Fruit fly (Drosophila melanogaster) whole organism, embryonic: ENCODE data around the gene Vm34Ca.

Source experiments
- Abd-B ChIP-seq: fragments of 200-800 bp; sonication (Bioruptor generic); optimal IDR thresholded peaks from 2 replicates; lab custom pipeline; 2018; ENCODE audit warnings: missing biosample characterization, mild to moderate bottlenecking, missing genetic modification characterization, moderate library complexity
- Antp ChIP-seq: fragments of 200-800 bp; sonication (Bioruptor generic); optimal IDR thresholded peaks from 3 replicates; lab custom pipeline; 2016; ENCODE audit warnings: missing biosample characterization, missing genetic modification characterization
- Atf3 ChIP-seq: fragments of 200-800 bp; sonication (Bioruptor generic); optimal IDR thresholded peaks from 3 replicates; lab custom pipeline; 2016; ENCODE audit warnings: missing biosample characterization, missing genetic modification characterization
- B-H2 ChIP-seq: fragments of 200-800 bp; sonication (Bioruptor generic); optimal IDR thresholded peaks from 2 replicates; lab custom pipeline; 2018; ENCODE audit warnings: missing biosample characterization, mild to moderate bottlenecking, missing genetic modification characterization
- CG10431 ChIP-seq: fragments of 200-800 bp; sonication (Bioruptor generic); optimal IDR thresholded peaks from 3 replicates; lab custom pipeline; 2018; ENCODE audit warnings: missing biosample characterization, mild to moderate bottlenecking, missing genetic modification characterization
- CG10654 ChIP-seq: fragments of 200-800 bp; sonication (Bioruptor generic); optimal IDR thresholded peaks from 2 replicates; lab custom pipeline; 2016; ENCODE audit warnings: missing biosample characterization, missing genetic modification characterization
- CG12071 ChIP-seq: fragments of 200-800 bp; sonication (Bioruptor generic); optimal IDR thresholded peaks from 3 replicates; lab custom pipeline; 2018; ENCODE audit warnings: missing biosample characterization, mild to moderate bottlenecking, missing genetic modification characterization
- CG12104 ChIP-seq: fragments of 200-800 bp; sonication (Bioruptor generic); optimal IDR thresholded peaks from 3 replicates; lab custom pipeline; 2016; ENCODE audit warnings: missing biosample characterization, missing genetic modification characterization
- CG14860 ChIP-seq: fragments of 200-800 bp; sonication (Bioruptor generic); IDR thresholded peaks from 3 replicates; pipeline ENCODE4 v1.3.6; 2022; ENCODE audit warnings: missing biosample characterization, missing genetic modification characterization; ENCODE audit not compliant: partially characterized antibody
- CG15073 ChIP-seq: fragments of 200-800 bp; sonication (Bioruptor generic); optimal IDR thresholded peaks from 2 replicates; lab custom pipeline; 2016; ENCODE audit warnings: missing biosample characterization, missing genetic modification characterization
- CG1647 ChIP-seq: fragments of 200-800 bp; sonication (Bioruptor generic); optimal IDR thresholded peaks from 3 replicates; lab custom pipeline; 2016; ENCODE audit warnings: missing biosample characterization, missing genetic modification characterization
- CG17186 ChIP-seq: fragments of 200-800 bp; sonication (Bioruptor generic); optimal IDR thresholded peaks from 3 replicates; lab custom pipeline; 2017; ENCODE audit warnings: missing biosample characterization, missing genetic modification reagents, missing genetic modification characterization
- CG3065 ChIP-seq: fragments of 200-800 bp; sonication (Bioruptor generic); optimal IDR thresholded peaks from 2 replicates; lab custom pipeline; 2016; ENCODE audit warnings: missing biosample characterization, missing genetic modification characterization
- CG34422 ChIP-seq: fragments of 200-800 bp; sonication (Bioruptor generic); IDR thresholded peaks from 3 replicates; pipeline ENCODE4 v1.3.6; 2022; ENCODE audit warnings: missing biosample characterization, missing genetic modification characterization
- CG4328 ChIP-seq: fragments of 200-800 bp; sonication (Bioruptor generic); optimal IDR thresholded peaks from 3 replicates; lab custom pipeline; 2017; ENCODE audit warnings: missing biosample characterization, missing genetic modification reagents, missing genetic modification characterization
- CG5953 ChIP-seq: fragments of 200-800 bp; sonication (Bioruptor generic); IDR thresholded peaks from 2 replicates; pipeline ENCODE4 v1.3.6; 2022; ENCODE audit warnings: missing biosample characterization, missing genetic modification characterization
- CG6765 ChIP-seq: fragments of 200-800 bp; sonication (Bioruptor generic); optimal IDR thresholded peaks from 3 replicates; lab custom pipeline; 2017; ENCODE audit warnings: missing biosample characterization, mild to moderate bottlenecking, missing genetic modification characterization
- CG7372 ChIP-seq: fragments of 200-800 bp; sonication (Bioruptor generic); IDR thresholded peaks from 2 replicates; pipeline ENCODE4 v1.3.6; 2022; ENCODE audit warnings: missing biosample characterization, missing genetic modification characterization
- CG7745 ChIP-seq: fragments of 200-800 bp; sonication (Bioruptor generic); optimal IDR thresholded peaks from 2 replicates; lab custom pipeline; 2018; ENCODE audit warnings: missing biosample characterization, mild to moderate bottlenecking, missing genetic modification characterization, moderate library complexity
- CG8359 ChIP-seq: fragments of 200-800 bp; sonication (Bioruptor generic); optimal IDR thresholded peaks from 2 replicates; lab custom pipeline; 2017; ENCODE audit warnings: missing biosample characterization, mild to moderate bottlenecking, missing genetic modification characterization, borderline replicate concordance
- Dbx ChIP-seq: fragments of 200-800 bp; sonication (Bioruptor generic); IDR thresholded peaks from 3 replicates; pipeline ENCODE4 v1.3.6; 2022; ENCODE audit warnings: missing biosample characterization, missing genetic modification characterization
- Dfd ChIP-seq, 2 experiments: fragments of >200 bp; optimal IDR thresholded peaks; 2 replicates each; lab custom pipeline; 2017; ENCODE audit warnings: missing biosample characterization in 2 of 2, missing genetic modification characterization in 2 of 2
- Ets97D ChIP-seq: fragments of 200-800 bp; sonication (Bioruptor generic); optimal IDR thresholded peaks from 3 replicates; lab custom pipeline; 2016; ENCODE audit warnings: missing biosample characterization, missing genetic modification characterization
- Hmr ChIP-seq: fragments of 200-800 bp; sonication (Bioruptor generic); optimal IDR thresholded peaks from 3 replicates; lab custom pipeline; 2017; ENCODE audit warnings: mild to moderate bottlenecking, missing biosample characterization, missing genetic modification reagents, missing genetic modification characterization
- Max ChIP-seq: fragments of 200-800 bp; sonication (Bioruptor generic); optimal IDR thresholded peaks from 2 replicates; lab custom pipeline; 2016; ENCODE audit warnings: missing biosample characterization, mild to moderate bottlenecking, missing genetic modification characterization
- Med ChIP-seq: fragments of 200-800 bp; sonication (Bioruptor generic); peaks from one replicate; lab custom pipeline; 2016; ENCODE audit warnings: missing biosample characterization, missing genetic modification characterization, mild to moderate bottlenecking, inconsistent platforms, moderate library complexity
- Mrtf ChIP-seq: fragments of 200-800 bp; sonication (Bioruptor generic); IDR thresholded peaks from 3 replicates; pipeline ENCODE4 v1.3.6; 2022; ENCODE audit warnings: missing biosample characterization, missing genetic modification characterization
- Myb ChIP-seq: fragments of 200-800 bp; sonication (Bioruptor generic); optimal IDR thresholded peaks from 2 replicates; lab custom pipeline; 2016; ENCODE audit warnings: missing biosample characterization, missing genetic modification characterization
- NFAT ChIP-seq: fragments of 200-800 bp; sonication (Bioruptor generic); IDR thresholded peaks from 2 replicates; pipeline ENCODE4 v1.3.6; 2022; ENCODE audit warnings: missing biosample characterization, missing genetic modification characterization
- Nf-YC ChIP-seq: fragments of 200-800 bp; optimal IDR thresholded peaks from 3 replicates; lab custom pipeline; 2019; ENCODE audit warnings: missing biosample characterization, mild to moderate bottlenecking, missing genetic modification characterization, moderate library complexity
- aop ChIP-seq: fragments of 200-800 bp; sonication (Bioruptor generic); IDR thresholded peaks from 2 replicates; pipeline ENCODE4 v1.3.6; 2022; ENCODE audit warnings: missing biosample characterization, missing genetic modification characterization
- ap ChIP-seq: fragments of 200-800 bp; sonication (Bioruptor generic); IDR thresholded peaks from 2 replicates; pipeline ENCODE4 v1.3.6; 2022; ENCODE audit warnings: missing biosample characterization, missing genetic modification characterization
- ase ChIP-seq: fragments of 200-800 bp; sonication (Bioruptor generic); IDR thresholded peaks from 3 replicates; pipeline ENCODE4 v1.3.6; 2022; ENCODE audit warnings: missing biosample characterization, missing genetic modification characterization
- ash1 ChIP-seq: fragments of 200-800 bp; sonication (Bioruptor generic); optimal IDR thresholded peaks from 2 replicates; lab custom pipeline; 2018; ENCODE audit warnings: missing biosample characterization, mild to moderate bottlenecking, missing genetic modification characterization
- bab2 ChIP-seq: fragments of 200-800 bp; sonication (Bioruptor generic); optimal IDR thresholded peaks from 2 replicates; lab custom pipeline; 2016; ENCODE audit warnings: missing biosample characterization, missing genetic modification characterization
- br ChIP-seq: fragments of >200 bp; optimal IDR thresholded peaks from 2 replicates; lab custom pipeline; 2017
- esg ChIP-seq: fragments of 200-800 bp; sonication (Bioruptor generic); conservative IDR thresholded peaks from 2 replicates; pipeline ENCODE4 v1.3.6; 2022; ENCODE audit warnings: missing biosample characterization, missing genetic modification characterization
- gcm ChIP-seq: fragments of 200-800 bp; sonication (Bioruptor generic); optimal IDR thresholded peaks from 2 replicates; lab custom pipeline; 2019; ENCODE audit warnings: missing biosample characterization, mild to moderate bottlenecking, missing genetic modification characterization, moderate library complexity
- gsb-n ChIP-seq: fragments of 200-800 bp; sonication (Bioruptor generic); optimal IDR thresholded peaks from 3 replicates; lab custom pipeline; 2018; ENCODE audit warnings: missing biosample characterization, mild to moderate bottlenecking, missing genetic modification characterization
- insv ChIP-seq, 2 experiments: fragments of 200-800 bp; sonication (Bioruptor generic); optimal IDR thresholded peaks; 3 replicates each; lab custom pipeline; 2016 to 2018; ENCODE audit warnings: missing biosample characterization in 2 of 2, missing genetic modification characterization in 2 of 2
- jumu ChIP-seq: fragments of 200-800 bp; sonication (Bioruptor generic); optimal IDR thresholded peaks from 3 replicates; lab custom pipeline; 2016; ENCODE audit warnings: missing biosample characterization, missing genetic modification characterization
- kay ChIP-seq: fragments of 200-800 bp; sonication (Bioruptor generic); optimal IDR thresholded peaks from 2 replicates; lab custom pipeline; 2016; ENCODE audit warnings: missing biosample characterization, missing genetic modification characterization
- kni ChIP-seq: fragments of 200-800 bp; sonication (Bioruptor generic); optimal IDR thresholded peaks from 3 replicates; lab custom pipeline; 2017; ENCODE audit warnings: mild to moderate bottlenecking, missing biosample characterization, missing genetic modification reagents, missing genetic modification characterization
- lab ChIP-seq: fragments of 200-800 bp; sonication (Bioruptor generic); optimal IDR thresholded peaks from 3 replicates; lab custom pipeline; 2017; ENCODE audit warnings: missing biosample characterization, missing genetic modification characterization, mild to moderate bottlenecking, moderate library complexity, missing genetic modification reagents
- pb ChIP-seq: fragments of 200-800 bp; sonication (Bioruptor generic); optimal IDR thresholded peaks from 3 replicates; lab custom pipeline; 2016; ENCODE audit warnings: missing biosample characterization, missing genetic modification characterization
- psq ChIP-seq: fragments of 200-800 bp; sonication (Bioruptor generic); optimal IDR thresholded peaks from 2 replicates; lab custom pipeline; 2017; ENCODE audit warnings: missing biosample characterization, missing genetic modification characterization
- pzg ChIP-seq: fragments of 200-800 bp; sonication (Bioruptor generic); optimal IDR thresholded peaks from 3 replicates; lab custom pipeline; 2018; ENCODE audit warnings: missing biosample characterization, mild to moderate bottlenecking, missing genetic modification characterization, moderate library complexity
- sens-2 ChIP-seq: fragments of 200-800 bp; sonication (Bioruptor generic); IDR thresholded peaks from 2 replicates; pipeline ENCODE4 v1.3.6; 2022; ENCODE audit warnings: missing biosample characterization, missing genetic modification characterization
- sisA ChIP-seq: fragments of 200-800 bp; sonication (Bioruptor generic); IDR thresholded peaks from 2 replicates; pipeline ENCODE4 v1.3.6; 2022; ENCODE audit warnings: missing biosample characterization, missing genetic modification characterization
- slou ChIP-seq: fragments of 200-800 bp; sonication (Bioruptor generic); optimal IDR thresholded peaks from 3 replicates; lab custom pipeline; 2016; ENCODE audit warnings: missing biosample characterization, missing genetic modification characterization
- tio ChIP-seq: fragments of 200-800 bp; sonication (Bioruptor generic); optimal IDR thresholded peaks from 2 replicates; lab custom pipeline; 2017; ENCODE audit warnings: missing biosample characterization, missing genetic modification characterization, inconsistent platforms
- tna ChIP-seq: fragments of 200-800 bp; sonication (Bioruptor generic); IDR thresholded peaks from 2 replicates; pipeline ENCODE4 v1.3.6; 2022; ENCODE audit warnings: missing biosample characterization, missing genetic modification characterization; ENCODE audit not compliant: partially characterized antibody

Vm34Ca gene

dm6 chr2L:13387255-13387654 is 24.2 kb downstream of the Vm34Ca start, which contains the start of the genes Ing5 and CG7099 (continued):
- TF ChIP-seq lab (GFP tag; lab: Kevin White, UChicago) (peak; percentile 97), Ets97D (peak; percentile 86), ash1 (GFP tag; lab: Kevin White, UChicago) (peak; percentile 61), aop (GFP tag; lab: Robert Waterston, UW) (peak; percentile 87), psq (GFP tag; lab: Kevin White, UChicago) (peak; percentile 91), insv (GFP tag; optimal IDR thresholded peaks at IDR 0.05; lab: Kevin White, UChicago) (peak in 1 of 2 experiments; percentile 73), sisA (peak; percentile 97), kni (GFP tag; lab: Kevin White, UChicago) (no peak), NFAT (GFP tag; lab: Robert Waterston, UW) (peak; percentile 95), esg (GFP tag; lab: Robert Waterston, UW) (peak; percentile 94), B-H2 (GFP tag; lab: Kevin White, UChicago) (peak; percentile 96), tna (no peak), CG14860 (GFP tag; lab: Robert Waterston, UW) (peak; percentile 62; the same call in 2 of the 3 replicates), CG17186 (GFP tag; lab: Kevin White, UChicago) (peak; percentile 89), CG10654 (peak; percentile 96), jumu (GFP tag; lab: Kevin White, UChicago) (peak; percentile 81), CG4328 (GFP tag; lab: Kevin White, UChicago) (peak; percentile 94), br (lab: Kevin White, UChicago) (no peak), Max (peak; percentile 98), Atf3 (GFP tag; lab: Kevin White, UChicago) (peak; percentile 90), CG8359 (GFP tag; lab: Kevin White, UChicago) (peak; percentile 73), gsb-n (tag; lab: Kevin White, UChicago) (peak; percentile 94), CG3065 (GFP tag; lab: Kevin White, UChicago) (peak; percentile 95), CG7372 (GFP tag; lab: Robert Waterston, UW) (peak; percentile 96), Hmr (GFP tag; lab: Kevin White, UChicago) (peak; percentile 94), gcm (GFP tag; lab: Kevin White, UChicago) (peak; percentile 93), CG1647 (peak; percentile 94), CG34422 (GFP tag; lab: Robert Waterston, UW) (peak; percentile 98), Dfd (GFP tag; optimal IDR thresholded peaks at IDR 0.05; lab: Kevin White, UChicago) (no peak), CG7745 (tag; lab: Kevin White, UChicago) (peak; percentile 54), CG5953 (GFP tag; lab: Robert Waterston, UW) (peak; percentile 92), sens-2 (GFP tag; lab: Robert Waterston, UW) (peak; percentile 92), Antp (GFP tag; lab: Kevin White, UChicago) (peak; percentile 83), Med (GFP tag; lab: Kevin White, UChicago) (peak; percentile 98), ase (GFP tag; lab: Robert Waterston, UW) (peak; percentile 96), pb (GFP tag; lab: Kevin White, UChicago) (peak; percentile 67), bab2 (GFP tag; lab: Kevin White, UChicago) (peak; percentile 94), Dbx (GFP tag; lab: Robert Waterston, UW) (peak; percentile 96), pzg (GFP tag; lab: Kevin White, UChicago) (peak; percentile 57), CG6765 (GFP tag; lab: Kevin White, UChicago) (peak; percentile 85), CG10431 (GFP tag; lab: Kevin White, UChicago) (peak; percentile 95), kay (GFP tag; lab: Kevin White, UChicago) (peak; percentile 93), CG12104 (GFP tag; lab: Kevin White, UChicago) (peak; percentile 94), Nf-YC (tag; lab: Kevin White, UChicago) (peak; percentile 89), slou (GFP tag; lab: Kevin White, UChicago) (peak; percentile 97), tio (GFP tag; lab: Kevin White, UChicago) (peak; percentile 96), CG15073 (GFP tag; lab: Kevin White, UChicago) (peak; percentile 81), Mrtf (GFP tag; lab: Robert Waterston, UW) (peak; percentile 94), Abd-B (GFP tag; lab: Kevin White, UChicago) (peak; percentile 98), ap (GFP tag; lab: Robert Waterston, UW) (peak; percentile 92), Myb (peak; percentile 64), CG12071 (GFP tag; lab: Kevin White, UChicago) (no peak)
